Worm (Caenorhabditis elegans) whole organism, midembryonic: ENCODE measurements around the gene srh-190.

Experiments
- T22C8.4 ChIP-seq: fragments of 200-800 bp; sonication (Bioruptor generic); IDR thresholded peaks from 2 replicates; pipeline ENCODE4 v1.3.6; 2022; ENCODE audit warnings: missing genetic modification characterization, missing compliant biosample characterization
- cog-1 ChIP-seq: sonication (generic microtip); optimal IDR thresholded peaks from 2 replicates; lab custom pipeline; 2016; ENCODE audit warnings: missing genetic modification characterization, missing compliant biosample characterization
- flt-1 ChIP-seq: fragments of 200-800 bp; sonication (Bioruptor generic); IDR thresholded peaks from 2 replicates; pipeline ENCODE4 v1.3.6; 2022; ENCODE audit warnings: missing genetic modification characterization, missing compliant biosample characterization
- klf-2 ChIP-seq: fragments of 200-800 bp; sonication (Bioruptor generic); conservative IDR thresholded peaks from 2 replicates; pipeline ENCODE4 v1.3.6; 2022; ENCODE audit warnings: missing genetic modification reagents, missing genetic modification characterization, missing compliant biosample characterization
- med-1 ChIP-seq: sonication (generic microtip); optimal IDR thresholded peaks from 2 replicates; lab custom pipeline; 2017; ENCODE audit warnings: missing genetic modification characterization, mild to moderate bottlenecking, missing compliant biosample characterization, antibody characterized with exemption, missing genetic modification reagents; ENCODE audit not compliant: insufficient read depth
- ref-1 ChIP-seq: fragments of 200-800 bp; sonication (Bioruptor generic); conservative IDR thresholded peaks from 2 replicates; pipeline ENCODE4 v1.3.6; 2022; ENCODE audit warnings: missing genetic modification reagents, missing genetic modification characterization, missing compliant biosample characterization
- tab-1 ChIP-seq: fragments of 200-800 bp; sonication (Bioruptor generic); IDR thresholded peaks from 2 replicates; pipeline ENCODE4 v1.3.6; 2022; ENCODE audit warnings: missing genetic modification characterization, missing compliant biosample characterization
- ztf-23 ChIP-seq: fragments of 200-800 bp; sonication (Bioruptor generic); IDR thresholded peaks from 2 replicates; pipeline ENCODE4 v1.3.6; 2022; ENCODE audit warnings: missing genetic modification reagents, missing genetic modification characterization, missing compliant biosample characterization
- ztf-29 ChIP-seq: fragments of 200-800 bp; sonication (Bioruptor generic); IDR thresholded peaks from 2 replicates; pipeline ENCODE4 v1.3.6; 2022; ENCODE audit warnings: missing genetic modification reagents, missing genetic modification characterization, missing compliant biosample characterization

srh-190 gene

ce11 chrV:3929099-3929498 lies 26.2 kb downstream of the srh-190 start, which contains the start of gene srx-64:
TSS of gene srx-64 (plus strand) at chrV:3929399.
- TF ChIP-seq flt-1 (GFP tag; lab: Robert Waterston, UW) (no peak), ref-1 (GFP tag; lab: Robert Waterston, UW) (no peak), cog-1 (tag; lab: Kevin White, UChicago) (no peak), ztf-23 (GFP tag; lab: Robert Waterston, UW) (no peak), T22C8.4 (GFP tag; lab: Robert Waterston, UW) (no peak), med-1 (no peak), tab-1 (no peak), ztf-29 (GFP tag; lab: Robert Waterston, UW) (no peak), klf-2 (GFP tag; lab: Robert Waterston, UW) (no peak)

ce11 chrV:3931326-3931725 lies 28.4 kb downstream of the srh-190 start, which contains the start of gene srx-63:
TSS of gene srx-63 (plus strand) at chrV:3931626.
- TF ChIP-seq med-1: no peak
- TF ChIP-seq ztf-29 (GFP tag; lab: Robert Waterston, UW): no peak
- no peak for TF ChIP-seq ref-1 (GFP tag; lab: Robert Waterston, UW)
- no peak for TF ChIP-seq tab-1
- TF ChIP-seq flt-1 (GFP tag; lab: Robert Waterston, UW): no peak
- no peak for TF ChIP-seq ztf-23 (GFP tag; lab: Robert Waterston, UW)
- TF ChIP-seq cog-1 (tag; lab: Kevin White, UChicago): no peak
- no peak for TF ChIP-seq klf-2 (GFP tag; lab: Robert Waterston, UW)
- no peak for TF ChIP-seq T22C8.4 (GFP tag; lab: Robert Waterston, UW)

- no peak for TF ChIP-seq flt-1 (GFP tag; lab: Robert Waterston, UW)
- no peak for TF ChIP-seq klf-2 (GFP tag; lab: Robert Waterston, UW)
- TF ChIP-seq T22C8.4 (GFP tag; lab: Robert Waterston, UW): no peak
- no peak for TF ChIP-seq ztf-29 (GFP tag; lab: Robert Waterston, UW)
- TF ChIP-seq tab-1: no peak
- no peak for TF ChIP-seq cog-1 (tag; lab: Kevin White, UChicago)
- TF ChIP-seq ref-1 (GFP tag; lab: Robert Waterston, UW): no peak
- no peak for TF ChIP-seq ztf-23 (GFP tag; lab: Robert Waterston, UW)
- TF ChIP-seq med-1: no peak
Measured at ce11 chrV:3935892-3936478, 33.1 kb downstream of the srh-190 start, which contains the start of gene cyp-35A5. TSS of gene cyp-35A5 (plus strand) at chrV:3936326.

ce11 chrV:3938789-3939188 lies 35.9 kb downstream of the srh-190 start, which contains the start of gene cyp-35B1:
TSS of gene cyp-35B1 (plus strand) at chrV:3939032.
- no peak for TF ChIP-seq flt-1 (GFP tag; lab: Robert Waterston, UW)
- no peak for TF ChIP-seq ref-1 (GFP tag; lab: Robert Waterston, UW)
- TF ChIP-seq klf-2 (GFP tag; lab: Robert Waterston, UW): no peak

ce11 chrV:3941860-3942259 lies 39.0 kb downstream of the srh-190 start, which contains the start of gene cyp-35B2:
TSS of gene cyp-35B2 (plus strand) at chrV:3942160.
- TF ChIP-seq ztf-23 (GFP tag; lab: Robert Waterston, UW): no peak
- TF ChIP-seq tab-1: no peak
- no peak for TF ChIP-seq cog-1 (tag; lab: Kevin White, UChicago)
- no peak for TF ChIP-seq med-1
- TF ChIP-seq flt-1 (GFP tag; lab: Robert Waterston, UW): no peak
- no peak for TF ChIP-seq klf-2 (GFP tag; lab: Robert Waterston, UW)
- TF ChIP-seq ztf-29 (GFP tag; lab: Robert Waterston, UW): no peak
- no peak for TF ChIP-seq T22C8.4 (GFP tag; lab: Robert Waterston, UW)
- no peak for TF ChIP-seq ref-1 (GFP tag; lab: Robert Waterston, UW)

- no peak for TF ChIP-seq ztf-23 (GFP tag; lab: Robert Waterston, UW)
- no peak for TF ChIP-seq klf-2 (GFP tag; lab: Robert Waterston, UW)
- TF ChIP-seq T22C8.4 (GFP tag; lab: Robert Waterston, UW): no peak
- TF ChIP-seq tab-1: no peak
- no peak for TF ChIP-seq cog-1 (tag; lab: Kevin White, UChicago)
- no peak for TF ChIP-seq flt-1 (GFP tag; lab: Robert Waterston, UW)
- no peak for TF ChIP-seq ztf-29 (GFP tag; lab: Robert Waterston, UW)
Measured at ce11 chrV:3943364-3943763, 40.5 kb downstream of the srh-190 start.

- TF ChIP-seq flt-1 (GFP tag; lab: Robert Waterston, UW) (no peak), tab-1 (no peak), T22C8.4 (GFP tag; lab: Robert Waterston, UW) (no peak), ztf-23 (GFP tag; lab: Robert Waterston, UW) (no peak), med-1 (no peak)
Measured at ce11 chrV:3945053-3945452, 42.1 kb downstream of the srh-190 start, which contains the start of gene cyp-35B3. TSS of gene cyp-35B3 (plus strand) at chrV:3945353.

ce11 chrV:3949723-3950122 lies 46.8 kb downstream of the srh-190 start, which contains the start of gene dach-1:
TSS of gene dach-1 (plus strand) at chrV:3950023.
- TF ChIP-seq T22C8.4 (GFP tag; lab: Robert Waterston, UW): no peak
- no peak for TF ChIP-seq tab-1
- no peak for TF ChIP-seq ztf-29 (GFP tag; lab: Robert Waterston, UW)

ce11 chrV:3953739-3954138 lies 50.8 kb downstream of the srh-190 start, which contains the start of gene str-247:
TSS of gene str-247 (plus strand) at chrV:3954039.
- TF ChIP-seq cog-1 (tag; lab: Kevin White, UChicago) (no peak), ztf-29 (GFP tag; lab: Robert Waterston, UW) (no peak), klf-2 (GFP tag; lab: Robert Waterston, UW) (no peak), T22C8.4 (GFP tag; lab: Robert Waterston, UW) (no peak), med-1 (no peak), ref-1 (GFP tag; lab: Robert Waterston, UW) (no peak), ztf-23 (GFP tag; lab: Robert Waterston, UW) (no peak)
